Fruit fly (Drosophila melanogaster): ENCODE measurements around the gene Cad96Ca.

Gene Cad96Ca

dm6 chr3R:25221203-25221807 is 13.2 kb upstream of the Cad96Ca start, which contains the start of gene Alg9 (continued):
- TF ChIP-seq HmgD (GFP tag; optimal IDR thresholded peaks at IDR 0.05) (peak; percentile 46), CG15696 (tag; optimal IDR thresholded peaks at IDR 0.05) (no peak), CG3847 (GFP tag; IDR thresholded peaks at IDR 0.05) (no peak), Mes4 (GFP tag; optimal IDR thresholded peaks at IDR 0.05) (no peak), Ptx1 (GFP tag; IDR thresholded peaks at IDR 0.05) (no peak), lola (GFP tag; optimal IDR thresholded peaks at IDR 0.05) (peak in 1 of 3 experiments; percentile 71), pum (GFP tag; optimal IDR thresholded peaks at IDR 0.05) (no peak), CG12391 (tag; optimal IDR thresholded peaks at IDR 0.05) (no peak), vnd (GFP tag; IDR thresholded peaks at IDR 0.05; ENCODE audit: partially characterized antibody) (peak; percentile 88), tna (GFP tag; IDR thresholded peaks at IDR 0.05; ENCODE audit: partially characterized antibody) (peak; percentile 95), Ada2b (GFP tag; IDR thresholded peaks at IDR 0.05) (no peak), Scr (GFP tag; IDR thresholded peaks at IDR 0.05; ENCODE audit: partially characterized antibody) (peak; percentile 88), wek (GFP tag; optimal IDR thresholded peaks at IDR 0.05) (peak; percentile 99), wor (GFP tag; IDR thresholded peaks at IDR 0.05) (no peak), CG34422 (GFP tag; IDR thresholded peaks at IDR 0.05) (peak; percentile 76; the same call in 1 of the 3 replicates), CG8281 (tag; optimal IDR thresholded peaks at IDR 0.05) (no peak), Dbx (GFP tag; IDR thresholded peaks at IDR 0.05) (no peak), Myb (GFP tag; optimal IDR thresholded peaks at IDR 0.05) (peak; percentile 98), CG6175 (GFP tag; IDR thresholded peaks at IDR 0.05) (no peak), gcm2 (GFP tag; optimal IDR thresholded peaks at IDR 0.05) (no peak), CG10654 (GFP tag; optimal IDR thresholded peaks at IDR 0.05) (peak; percentile 3), CG6689 (GFP tag; IDR thresholded peaks at IDR 0.05) (no peak), CG10979 (tag; optimal IDR thresholded peaks at IDR 0.05) (no peak), YL-1 (GFP tag; optimal IDR thresholded peaks at IDR 0.05) (no peak), dm (GFP tag; optimal IDR thresholded peaks at IDR 0.05) (peak; percentile 17), CG9609 (GFP tag; optimal IDR thresholded peaks at IDR 0.05) (no peak), Mad (GFP tag; optimal IDR thresholded peaks at IDR 0.05) (peak; percentile 3), sd (tag; optimal IDR thresholded peaks at IDR 0.05) (no peak), Hr3 (GFP tag; optimal IDR thresholded peaks at IDR 0.05) (peak; percentile 64), CG9797 (GFP tag; optimal IDR thresholded peaks at IDR 0.05) (peak; percentile 21), E2f2 (GFP tag; IDR thresholded peaks at IDR 0.05) (peak; percentile 71), inv (GFP tag; IDR thresholded peaks at IDR 0.05; ENCODE audit: partially characterized antibody) (peak; percentile 83), CG5953 (GFP tag; IDR thresholded peaks at IDR 0.05) (no peak), CG2129 (GFP tag; IDR thresholded peaks at IDR 0.05; ENCODE audit: partially characterized antibody) (peak; percentile 69), cas (GFP tag; IDR thresholded peaks at IDR 0.05) (no peak), CG12659 (GFP tag; optimal IDR thresholded peaks at IDR 0.05) (peak; percentile 31), CG12155 (GFP tag; optimal IDR thresholded peaks at IDR 0.05) (no peak), Bgb (GFP tag; IDR thresholded peaks at IDR 0.05; ENCODE audit: partially characterized antibody) (peak; percentile 93), Jarid2 (GFP tag; optimal IDR thresholded peaks at IDR 0.05) (no peak), cad (GFP tag; optimal IDR thresholded peaks at IDR 0.05) (no peak), CG42726 (GFP tag; IDR thresholded peaks at IDR 0.05; ENCODE audit: partially characterized antibody) (peak; percentile 77), Poxn (GFP tag; IDR thresholded peaks at IDR 0.05) (no peak), C15 (GFP tag; IDR thresholded peaks at IDR 0.05) (no peak), CG9932 (GFP tag; IDR thresholded peaks at IDR 0.05) (peak; percentile 30; the same call in 1 of the 2 replicates), fu2 (GFP tag; optimal IDR thresholded peaks at IDR 0.05) (no peak), Opbp (GFP tag; IDR thresholded peaks at IDR 0.05; ENCODE audit: partially characterized antibody) (peak; percentile 90; the same call in 2 of the 3 replicates), Rfx (GFP tag; IDR thresholded peaks at IDR 0.05) (peak; percentile 34; the same call in 1 of the 2 replicates), Hr78 (GFP tag; optimal IDR thresholded peaks at IDR 0.05) (no peak), trem (tag; optimal IDR thresholded peaks at IDR 0.05) (peak; percentile 58), pita (GFP tag; optimal IDR thresholded peaks at IDR 0.05) (no peak)
